Worm (Caenorhabditis elegans) whole organism, L1 larva: Measurements from ENCODE around the gene msra-1.

Source experiments
- C34B4.2 ChIP-seq: sonication (generic microtip); optimal IDR thresholded peaks from 2 replicates; lab custom pipeline; 2017; ENCODE audit warnings: mild to moderate bottlenecking, missing genetic modification characterization, missing compliant biosample characterization
- ceh-82 ChIP-seq, 3 experiments: fragments of 150-350 bp in 1 of 3; sonication (generic microtip) in 2 of 3; optimal IDR thresholded peaks; 2 replicates each; lab custom pipeline; 2014 to 2017; ENCODE audit warnings: missing biosample characterization in 3 of 3, missing genetic modification characterization in 3 of 3
- dpl-1 ChIP-seq, 3 experiments: fragments of 150-350 bp in 2 of 3; sonication (generic microtip) in 1 of 3; optimal IDR thresholded peaks; 2 replicates each; lab custom pipeline; 2014 to 2017; ENCODE audit warnings: missing biosample characterization in 3 of 3, missing genetic modification characterization in 3 of 3, missing genetic modification reagents in 3 of 3
- fkh-8 ChIP-seq: sonication (generic microtip); optimal IDR thresholded peaks from 2 replicates; lab custom pipeline; 2016; ENCODE audit warnings: mild to moderate bottlenecking, missing genetic modification characterization, missing compliant biosample characterization
- isw-1 ChIP-seq: fragments of 200-800 bp; sonication (Bioruptor generic); IDR thresholded peaks from 2 replicates; pipeline ENCODE4 v1.3.6; 2022; ENCODE audit warnings: missing genetic modification characterization, missing compliant biosample characterization
- nhr-76 ChIP-seq: sonication (generic microtip); optimal IDR thresholded peaks from 2 replicates; lab custom pipeline; 2017; ENCODE audit warnings: missing biosample characterization, missing genetic modification characterization
- sup-37 ChIP-seq: fragments of 200-800 bp; sonication (Bioruptor generic); optimal IDR thresholded peaks from 2 replicates; lab custom pipeline; 2018; ENCODE audit warnings: mild to moderate bottlenecking, missing genetic modification characterization, missing compliant biosample characterization
- unc-62 ChIP-seq: fragments of 150-350 bp; optimal IDR thresholded peaks from 2 replicates; lab custom pipeline; 2014; ENCODE audit warnings: missing biosample characterization, missing genetic modification reagents, missing genetic modification characterization

ce11 chrII:7381142-7381611, 17.3 kb upstream of the msra-1 start, which contains the start of gene C07D10.5:
- TF ChIP-seq dpl-1 (GFP tag; optimal IDR thresholded peaks at IDR 0.05; lab: Kevin White, UChicago): no peak
- TF ChIP-seq unc-62 (GFP tag; lab: Kevin White, UChicago): no peak
- no peak for TF ChIP-seq isw-1 (GFP tag; lab: Robert Waterston, UW)
- no peak for TF ChIP-seq C34B4.2 (tag; lab: Kevin White, UChicago)
- TF ChIP-seq fkh-8: no peak
- no peak for TF ChIP-seq sup-37 (GFP tag; lab: Kevin White, UChicago)
- no peak for TF ChIP-seq ceh-82 (tag; optimal IDR thresholded peaks at IDR 0.05; lab: Kevin White, UChicago)
- TF ChIP-seq nhr-76 (tag; lab: Kevin White, UChicago): no peak
